Fruit fly (Drosophila melanogaster) whole organism, embryonic: ENCODE results near the gene CG32751.

ENCODE experiments used
- Ada2b ChIP-seq: fragments of 200-800 bp; sonication (Bioruptor generic); IDR thresholded peaks from 2 replicates; pipeline ENCODE4 v1.3.6; 2022; ENCODE audit warnings: missing biosample characterization, missing genetic modification characterization
- Bteb2 ChIP-seq: fragments of 200-800 bp; sonication (Bioruptor generic); optimal IDR thresholded peaks from 2 replicates; lab custom pipeline; 2016; ENCODE audit warnings: missing biosample characterization, missing genetic modification characterization
- CG11696 ChIP-seq: fragments of 200-800 bp; sonication (Bioruptor generic); IDR thresholded peaks from 2 replicates; pipeline ENCODE4 v1.3.6; 2022; ENCODE audit warnings: missing biosample characterization, missing genetic modification characterization
- CG12155 ChIP-seq: fragments of 200-800 bp; sonication (Bioruptor generic); optimal IDR thresholded peaks from 3 replicates; lab custom pipeline; 2016; ENCODE audit warnings: missing biosample characterization, missing genetic modification characterization
- CG13894 ChIP-seq: fragments of 200-800 bp; sonication (Bioruptor generic); optimal IDR thresholded peaks from 3 replicates; lab custom pipeline; 2018; ENCODE audit warnings: missing biosample characterization, mild to moderate bottlenecking, missing genetic modification characterization, moderate library complexity
- CG14050 ChIP-seq: fragments of 200-800 bp; sonication (Bioruptor generic); IDR thresholded peaks from 3 replicates; pipeline ENCODE4 v1.3.6; 2022; ENCODE audit warnings: missing biosample characterization, missing genetic modification characterization
- CG17359 ChIP-seq: fragments of 200-800 bp; sonication (Bioruptor generic); optimal IDR thresholded peaks from 3 replicates; lab custom pipeline; 2018; ENCODE audit warnings: missing biosample characterization, mild to moderate bottlenecking, missing genetic modification characterization, moderate library complexity
- CG17361 ChIP-seq: fragments of 200-800 bp; sonication (Bioruptor generic); IDR thresholded peaks from 3 replicates; pipeline ENCODE4 v1.3.6; 2022; ENCODE audit warnings: missing biosample characterization, missing genetic modification characterization
- CG2712 ChIP-seq: fragments of 200-800 bp; optimal IDR thresholded peaks from 3 replicates; lab custom pipeline; 2019; ENCODE audit warnings: missing biosample characterization, mild to moderate bottlenecking, missing genetic modification characterization, moderate library complexity
- CG30403 ChIP-seq: fragments of 200-800 bp; sonication (Bioruptor generic); optimal IDR thresholded peaks from 3 replicates; lab custom pipeline; 2016; ENCODE audit warnings: missing biosample characterization, missing genetic modification characterization
- CG33557 ChIP-seq: fragments of 200-800 bp; sonication (Bioruptor generic); optimal IDR thresholded peaks from 2 replicates; lab custom pipeline; 2019; ENCODE audit warnings: missing biosample characterization, mild to moderate bottlenecking, missing genetic modification characterization, moderate library complexity
- CG34224 ChIP-seq: fragments of 200-800 bp; sonication (Bioruptor generic); IDR thresholded peaks from 3 replicates; pipeline ENCODE4 v1.3.6; 2022; ENCODE audit warnings: missing biosample characterization, missing genetic modification characterization; ENCODE audit not compliant: partially characterized antibody
- CG3838 ChIP-seq: fragments of 200-800 bp; sonication (Bioruptor generic); optimal IDR thresholded peaks from 3 replicates; lab custom pipeline; 2016; ENCODE audit warnings: missing biosample characterization, missing genetic modification characterization
- CG43689 ChIP-seq: fragments of 200-800 bp; sonication (Bioruptor generic); IDR thresholded peaks from 2 replicates; pipeline ENCODE4 v1.3.6; 2022; ENCODE audit warnings: missing biosample characterization, missing genetic modification characterization
- CG4707 ChIP-seq: fragments of 200-800 bp; sonication (Bioruptor generic); optimal IDR thresholded peaks from 2 replicates; lab custom pipeline; 2018; ENCODE audit warnings: missing biosample characterization, mild to moderate bottlenecking, missing genetic modification characterization, moderate library complexity
- CG7556 ChIP-seq: fragments of 200-800 bp; sonication (Bioruptor generic); optimal IDR thresholded peaks from 2 replicates; lab custom pipeline; 2017; ENCODE audit warnings: missing biosample characterization, mild to moderate bottlenecking, missing genetic modification characterization
- CG8388 ChIP-seq: fragments of 200-800 bp; sonication (Bioruptor generic); optimal IDR thresholded peaks from 2 replicates; lab custom pipeline; 2019; ENCODE audit warnings: missing biosample characterization, mild to moderate bottlenecking, missing genetic modification characterization, moderate library complexity
- CG9609 ChIP-seq: fragments of 200-800 bp; sonication (Bioruptor generic); optimal IDR thresholded peaks from 3 replicates; lab custom pipeline; 2016; ENCODE audit warnings: missing biosample characterization, missing genetic modification characterization
- CG9727 ChIP-seq: fragments of 200-800 bp; sonication (Bioruptor generic); optimal IDR thresholded peaks from 3 replicates; lab custom pipeline; 2017; ENCODE audit warnings: missing biosample characterization, mild to moderate bottlenecking, missing genetic modification characterization
- Dad ChIP-seq: fragments of 200-800 bp; sonication (Bioruptor generic); optimal IDR thresholded peaks from 3 replicates; lab custom pipeline; 2016; ENCODE audit warnings: missing biosample characterization, missing genetic modification characterization
- Deaf1 ChIP-seq: fragments of 200-800 bp; optimal IDR thresholded peaks from 3 replicates; lab custom pipeline; 2019; ENCODE audit warnings: missing biosample characterization, mild to moderate bottlenecking, missing genetic modification characterization, moderate library complexity
- Dref ChIP-seq: fragments of 200-800 bp; sonication (Bioruptor generic); IDR thresholded peaks from 2 replicates; pipeline ENCODE4 v1.3.6; 2022; ENCODE audit warnings: missing biosample characterization, missing genetic modification characterization
- E2f1 ChIP-seq: fragments of 200-800 bp; sonication (Bioruptor generic); IDR thresholded peaks from 2 replicates; pipeline ENCODE4 v1.3.6; 2022; ENCODE audit warnings: missing biosample characterization, missing genetic modification characterization
- ERR ChIP-seq: fragments of 200-800 bp; sonication (Bioruptor generic); optimal IDR thresholded peaks from 2 replicates; lab custom pipeline; 2016; ENCODE audit warnings: missing biosample characterization, missing genetic modification characterization
- Eip74EF ChIP-seq, 2 experiments: fragments of 200-800 bp in 1 of 2; fragments of >200 bp in 1 of 2; sonication (Bioruptor generic) in 1 of 2; optimal IDR thresholded peaks; 2 replicates each; lab custom pipeline; 2017 to 2019; ENCODE audit warnings: missing biosample characterization in 2 of 2, missing genetic modification characterization in 2 of 2, mild to moderate bottlenecking in 1 of 2, moderate library complexity in 1 of 2
- Mrtf ChIP-seq: fragments of 200-800 bp; sonication (Bioruptor generic); IDR thresholded peaks from 3 replicates; pipeline ENCODE4 v1.3.6; 2022; ENCODE audit warnings: missing biosample characterization, missing genetic modification characterization
- NFAT ChIP-seq: fragments of 200-800 bp; sonication (Bioruptor generic); IDR thresholded peaks from 2 replicates; pipeline ENCODE4 v1.3.6; 2022; ENCODE audit warnings: missing biosample characterization, missing genetic modification characterization
- Oaz ChIP-seq: fragments of 200-800 bp; sonication (Bioruptor generic); IDR thresholded peaks from 2 replicates; pipeline ENCODE4 v1.3.6; 2022; ENCODE audit warnings: missing biosample characterization, missing genetic modification characterization
- Sry-δ ChIP-seq: fragments of 200-800 bp; sonication (Bioruptor generic); optimal IDR thresholded peaks from 2 replicates; lab custom pipeline; 2016; ENCODE audit warnings: missing biosample characterization, missing genetic modification characterization
- Taf1 ChIP-seq: fragments of 200-800 bp; sonication (Bioruptor generic); IDR thresholded peaks from 2 replicates; pipeline ENCODE4 v1.3.6; 2022; ENCODE audit warnings: missing biosample characterization, missing genetic modification characterization
- Vsx1 ChIP-seq: fragments of 200-800 bp; sonication (Bioruptor generic); optimal IDR thresholded peaks from 2 replicates; lab custom pipeline; 2017; ENCODE audit warnings: missing biosample characterization, mild to moderate bottlenecking, missing genetic modification characterization, missing genetic modification reagents
- amos ChIP-seq: fragments of 200-800 bp; sonication (Bioruptor generic); IDR thresholded peaks from 2 replicates; pipeline ENCODE4 v1.3.6; 2022; ENCODE audit warnings: missing biosample characterization, missing genetic modification characterization; ENCODE audit not compliant: partially characterized antibody
- ara ChIP-seq: fragments of 200-800 bp; sonication (Bioruptor generic); IDR thresholded peaks from 2 replicates; pipeline ENCODE4 v1.3.6; 2022; ENCODE audit warnings: missing biosample characterization, missing genetic modification characterization
- bsh ChIP-seq, 2 experiments: fragments of 200-800 bp; sonication (Bioruptor generic); optimal IDR thresholded peaks; 2 replicates each; lab custom pipeline; 2017 to 2018; ENCODE audit warnings: mild to moderate bottlenecking in 2 of 2, missing biosample characterization in 2 of 2, missing genetic modification characterization in 2 of 2, moderate library complexity in 1 of 2
- croc ChIP-seq: fragments of 200-800 bp; sonication (Bioruptor generic); conservative IDR thresholded peaks from 3 replicates; pipeline ENCODE4 v1.3.6; 2022; ENCODE audit warnings: missing biosample characterization, missing genetic modification characterization
- dysf ChIP-seq: fragments of 200-800 bp; sonication (Bioruptor generic); IDR thresholded peaks from 3 replicates; pipeline ENCODE4 v1.3.6; 2022; ENCODE audit warnings: missing biosample characterization, missing genetic modification characterization
- gcm ChIP-seq: fragments of 200-800 bp; sonication (Bioruptor generic); optimal IDR thresholded peaks from 2 replicates; lab custom pipeline; 2019; ENCODE audit warnings: missing biosample characterization, mild to moderate bottlenecking, missing genetic modification characterization, moderate library complexity
- gsb-n ChIP-seq: fragments of 200-800 bp; sonication (Bioruptor generic); optimal IDR thresholded peaks from 3 replicates; lab custom pipeline; 2018; ENCODE audit warnings: missing biosample characterization, mild to moderate bottlenecking, missing genetic modification characterization
- hkb ChIP-seq, 2 experiments: fragments of 200-800 bp in 1 of 2; fragments of >200 bp in 1 of 2; sonication (Bioruptor generic) in 1 of 2; IDR thresholded peaks in 1 of 2; optimal IDR thresholded peaks in 1 of 2; 2 replicates each; pipeline versions ENCODE4 v1.3.6 to Lab custom; 2017 to 2022; ENCODE audit warnings: missing biosample characterization in 1 of 2, missing genetic modification characterization in 1 of 2
- lmd ChIP-seq: fragments of 200-800 bp; sonication (Bioruptor generic); IDR thresholded peaks from 2 replicates; pipeline ENCODE4 v1.3.6; 2022; ENCODE audit warnings: missing biosample characterization, missing genetic modification characterization
- mirr ChIP-seq: fragments of 200-800 bp; sonication (Bioruptor generic); optimal IDR thresholded peaks from 3 replicates; lab custom pipeline; 2018; ENCODE audit warnings: missing biosample characterization, mild to moderate bottlenecking, missing genetic modification characterization
- oc ChIP-seq: fragments of 200-800 bp; sonication (Bioruptor generic); optimal IDR thresholded peaks from 2 replicates; lab custom pipeline; 2018; ENCODE audit warnings: missing biosample characterization, mild to moderate bottlenecking, missing genetic modification characterization, moderate library complexity
- otp ChIP-seq: fragments of 200-800 bp; sonication (Bioruptor generic); IDR thresholded peaks from 3 replicates; pipeline ENCODE4, ENCODE4 v1.3.6; 2022; ENCODE audit warnings: missing biosample characterization, missing genetic modification characterization
- schlank ChIP-seq: fragments of 200-800 bp; sonication (Bioruptor generic); optimal IDR thresholded peaks from 2 replicates; lab custom pipeline; 2018; ENCODE audit warnings: missing biosample characterization, mild to moderate bottlenecking, missing genetic modification characterization
- sug ChIP-seq: fragments of 200-800 bp; optimal IDR thresholded peaks from 2 replicates; lab custom pipeline; 2019; ENCODE audit warnings: missing biosample characterization, mild to moderate bottlenecking, missing genetic modification characterization, moderate library complexity
- tll ChIP-seq, 2 experiments: fragments of 200-800 bp in 1 of 2; fragments of >200 bp in 1 of 2; sonication (Bioruptor generic) in 1 of 2; optimal IDR thresholded peaks; 2 replicates each; lab custom pipeline; 2017 to 2019; ENCODE audit warnings: missing biosample characterization in 2 of 2, missing genetic modification characterization in 2 of 2, mild to moderate bottlenecking in 1 of 2, moderate library complexity in 1 of 2
- twi ChIP-seq: fragments of 200-800 bp; optimal IDR thresholded peaks from 2 replicates; lab custom pipeline; 2019; ENCODE audit warnings: missing biosample characterization, mild to moderate bottlenecking, missing genetic modification characterization, moderate library complexity

Gene CG32751

DNA sequence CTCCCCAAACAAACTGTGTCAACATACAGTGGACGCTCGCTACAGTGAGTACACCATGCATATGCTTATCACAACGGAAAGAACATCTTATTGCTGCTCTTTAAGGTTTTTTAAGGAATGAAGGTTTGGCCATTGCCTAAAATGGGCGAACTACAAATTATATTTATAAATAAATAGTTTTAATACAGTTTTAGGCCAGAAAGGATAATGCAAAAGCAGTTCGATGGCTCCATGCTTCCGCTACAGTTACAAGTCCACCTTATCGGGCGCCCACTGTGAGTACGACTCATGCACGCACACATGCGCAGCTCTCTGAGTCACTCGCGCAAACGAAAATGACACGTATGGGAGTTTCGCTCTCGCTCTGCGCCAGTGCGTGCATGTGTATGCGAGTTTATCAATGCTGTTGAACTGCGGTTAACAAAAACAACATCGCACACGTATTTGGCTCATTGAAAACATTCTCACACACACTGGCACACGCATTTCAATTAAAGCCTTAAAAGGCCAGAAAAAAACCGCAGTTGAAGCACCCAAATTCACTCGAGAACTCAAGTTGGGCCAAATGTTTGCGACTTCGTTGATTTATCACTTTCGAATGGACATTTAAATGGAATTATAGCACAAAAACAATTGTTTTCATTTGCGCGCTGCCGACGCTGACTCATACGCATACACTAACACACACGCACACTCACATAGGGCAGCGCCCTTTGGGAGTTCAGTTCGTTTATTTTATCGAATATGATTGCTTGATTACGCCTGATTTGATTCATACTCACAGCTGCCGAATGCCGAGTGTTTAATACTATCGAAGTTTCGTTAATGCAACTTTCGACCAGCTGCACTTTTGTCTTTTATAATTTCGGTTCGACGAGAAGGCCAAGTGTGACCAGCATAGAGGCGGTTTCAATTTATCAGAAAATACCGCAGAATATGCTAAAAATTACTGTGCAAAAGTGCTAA, 26.1 kb upstream of the CG32751 start, which contains the start of gene sqh (continued):
- TF ChIP-seq CG8388 (GFP tag; lab: Kevin White, UChicago) = peak; percentile 81
- peak; percentile 29; the same call in 2 of the 3 replicates for TF ChIP-seq CG34224 (GFP tag; lab: Robert Waterston, UW)
- peak; percentile 81; the same call in 1 of the 2 replicates for TF ChIP-seq Taf1
- TF ChIP-seq CG17359 (tag; lab: Kevin White, UChicago) = peak; percentile 82
- no peak for TF ChIP-seq ERR
- peak; percentile 86 for TF ChIP-seq sug (tag; lab: Kevin White, UChicago)
- no peak for TF ChIP-seq hkb (optimal IDR thresholded peaks at IDR 0.05; lab: Kevin White, UChicago)
- peak; percentile 92; the same call in 1 of the 2 replicates for TF ChIP-seq hkb (GFP tag; IDR thresholded peaks at IDR 0.05; lab: Robert Waterston, UW)
- peak; percentile 8; the same call in 1 of the 2 replicates for TF ChIP-seq amos (GFP tag; lab: Robert Waterston, UW)
- TF ChIP-seq CG14050 (GFP tag; lab: Robert Waterston, UW) = peak; percentile 89
- TF ChIP-seq otp (GFP tag; lab: Robert Waterston, UW) = peak; percentile 69; the same call in 2 of the 3 replicates
- TF ChIP-seq CG30403 (GFP tag; lab: Kevin White, UChicago) = peak; percentile 89
- peak; percentile 61 for TF ChIP-seq mirr (GFP tag; lab: Kevin White, UChicago)
- TF ChIP-seq Dref (GFP tag; lab: Robert Waterston, UW) = 0 out of 2 replicates have a peak, but pooled peaks have one; percentile 19
- peak; percentile 83 for TF ChIP-seq CG13894
- peak; percentile 90 for TF ChIP-seq CG7556 (GFP tag; lab: Kevin White, UChicago)
- TF ChIP-seq CG12155 (GFP tag; lab: Kevin White, UChicago) = peak; percentile 59
- TF ChIP-seq schlank = peak; percentile 73
- TF ChIP-seq NFAT = peak; percentile 84
- no peak for TF ChIP-seq Sry-δ (GFP tag; lab: Kevin White, UChicago)
- peak; percentile 86 for TF ChIP-seq Mrtf
- peak; percentile 83 for TF ChIP-seq CG9727 (GFP tag; lab: Kevin White, UChicago)
- no peak for TF ChIP-seq CG3838 (GFP tag; lab: Kevin White, UChicago)
- TF ChIP-seq dysf (GFP tag; lab: Robert Waterston, UW) = peak; percentile 95
- TF ChIP-seq tll (GFP tag; optimal IDR thresholded peaks at IDR 0.05; lab: Kevin White, UChicago) = peak in 1 of 2 experiments; percentile 8
- peak; percentile 51; the same call in 1 of the 2 replicates for TF ChIP-seq CG11696 (GFP tag; lab: Robert Waterston, UW)
- TF ChIP-seq E2f1 (GFP tag; lab: Robert Waterston, UW) = peak; percentile 89
- peak; percentile 55 for TF ChIP-seq Deaf1 (tag; lab: Kevin White, UChicago)
- peak; percentile 78 for TF ChIP-seq CG4707 (GFP tag; lab: Kevin White, UChicago)
- TF ChIP-seq CG17361 (GFP tag; lab: Robert Waterston, UW) = peak; percentile 88
- TF ChIP-seq oc (tag; lab: Kevin White, UChicago) = no peak
- TF ChIP-seq ara (GFP tag; lab: Robert Waterston, UW) = peak; percentile 86
- peak; percentile 83 for TF ChIP-seq Vsx1 (GFP tag; lab: Kevin White, UChicago)
- peak; percentile 84 for TF ChIP-seq twi
- no peak for TF ChIP-seq Dad
- peak; percentile 58 for TF ChIP-seq Bteb2
- peak; percentile 88 for TF ChIP-seq CG2712 (tag; lab: Kevin White, UChicago)
- peak; percentile 79 for TF ChIP-seq gsb-n (tag; lab: Kevin White, UChicago)
- peak; percentile 87 for TF ChIP-seq croc (GFP tag; lab: Robert Waterston, UW)
- TF ChIP-seq Oaz (GFP tag; lab: Robert Waterston, UW) = peak; percentile 82
- TF ChIP-seq bsh (GFP tag; optimal IDR thresholded peaks at IDR 0.05; lab: Kevin White, UChicago) = peak; percentile 72 to 86
- TF ChIP-seq CG43689 = peak; percentile 64; the same call in 1 of the 2 replicates
- TF ChIP-seq Ada2b = peak; percentile 87
- TF ChIP-seq gcm = peak; percentile 82
- TF ChIP-seq lmd (GFP tag; lab: Robert Waterston, UW) = peak; percentile 96
- TF ChIP-seq CG33557 (GFP tag; lab: Kevin White, UChicago) = peak; percentile 82
- TF ChIP-seq Eip74EF (GFP tag; optimal IDR thresholded peaks at IDR 0.05; lab: Kevin White, UChicago) = peak in 1 of 2 experiments; percentile 88
- TF ChIP-seq CG9609 (GFP tag; lab: Kevin White, UChicago) = no peak
